Worm (Caenorhabditis elegans) whole organism, early embryonic: Measurements from ENCODE around the gene Y42H9B.3.

ENCODE experiments used
- B0310.2 ChIP-seq: sonication (generic microtip); optimal IDR thresholded peaks from 2 replicates; lab custom pipeline; 2016; ENCODE audit warnings: mild to moderate bottlenecking, missing genetic modification characterization, missing compliant biosample characterization
- F13C5.2 ChIP-seq: sonication (generic microtip); optimal IDR thresholded peaks from 2 replicates; lab custom pipeline; 2017; ENCODE audit warnings: mild to moderate bottlenecking, missing genetic modification characterization, inconsistent platforms, missing compliant biosample characterization
- aly-1 ChIP-seq: sonication (generic microtip); optimal IDR thresholded peaks from 2 replicates; lab custom pipeline; 2016; ENCODE audit warnings: missing genetic modification characterization, missing compliant biosample characterization
- ama-1 ChIP-seq: fragments of 150-350 bp; optimal IDR thresholded peaks from 2 replicates; lab custom pipeline; 2014
- ceh-13 ChIP-seq: fragments of 200-800 bp; sonication (Bioruptor generic); optimal IDR thresholded peaks from 2 replicates; lab custom pipeline; 2018; ENCODE audit warnings: mild to moderate bottlenecking, missing genetic modification characterization, missing compliant biosample characterization
- ceh-36 ChIP-seq: sonication (generic microtip); optimal IDR thresholded peaks from 2 replicates; lab custom pipeline; 2016; ENCODE audit warnings: missing genetic modification characterization, inconsistent platforms, missing compliant biosample characterization
- ets-7 ChIP-seq: sonication (generic microtip); optimal IDR thresholded peaks from 2 replicates; lab custom pipeline; 2016; ENCODE audit warnings: missing genotype, missing genetic modification characterization, missing compliant biosample characterization
- flt-1 ChIP-seq: fragments of 200-800 bp; sonication (Bioruptor generic); IDR thresholded peaks from 2 replicates; pipeline ENCODE4 v1.3.6; 2022; ENCODE audit warnings: missing genetic modification characterization, missing compliant biosample characterization
- hmbx-1 ChIP-seq: sonication (generic microtip); optimal IDR thresholded peaks from 2 replicates; lab custom pipeline; 2016; ENCODE audit warnings: mild to moderate bottlenecking, missing genetic modification characterization, missing compliant biosample characterization
- hmg-4 ChIP-seq: fragments of 200-800 bp; sonication (Bioruptor generic); optimal IDR thresholded peaks from 2 replicates; lab custom pipeline; 2018; ENCODE audit warnings: mild to moderate bottlenecking, missing genetic modification characterization, missing compliant biosample characterization
- hnd-1 ChIP-seq: sonication (generic microtip); optimal IDR thresholded peaks from 2 replicates; lab custom pipeline; 2016; ENCODE audit warnings: missing genetic modification characterization, missing compliant biosample characterization
- pes-1 ChIP-seq: fragments of 200-800 bp; sonication (Bioruptor generic); IDR thresholded peaks from 2 replicates; pipeline ENCODE4 v1.3.6; 2022; ENCODE audit warnings: missing genetic modification reagents, missing genetic modification characterization, missing compliant biosample characterization
- scrt-1 ChIP-seq: fragments of 200-800 bp; sonication (Bioruptor generic); IDR thresholded peaks from 2 replicates; pipeline ENCODE4 v1.3.6; 2022; ENCODE audit warnings: missing genetic modification characterization, missing compliant biosample characterization
- sea-1 ChIP-seq: fragments of 200-800 bp; sonication (Bioruptor generic); conservative IDR thresholded peaks from 2 replicates; pipeline ENCODE4 v1.3.6; 2022; ENCODE audit warnings: missing genetic modification characterization, missing compliant biosample characterization
- tbx-11 ChIP-seq: fragments of 200-800 bp; sonication (Bioruptor generic); IDR thresholded peaks from 2 replicates; pipeline ENCODE4 v1.3.6; 2022; ENCODE audit warnings: missing genetic modification characterization, missing compliant biosample characterization
- tbx-37 ChIP-seq: fragments of 200-800 bp; sonication (Bioruptor generic); conservative IDR thresholded peaks from 2 replicates; pipeline ENCODE4 v1.3.6; 2022; ENCODE audit warnings: missing genetic modification reagents, missing genetic modification characterization, missing compliant biosample characterization
- tra-4 ChIP-seq: sonication (generic microtip); optimal IDR thresholded peaks from 2 replicates; lab custom pipeline; 2017; ENCODE audit warnings: missing genetic modification characterization, missing compliant biosample characterization

Gene Y42H9B.3

ce11 chrIV:8012330-8012729 lies at the start of gene Y42H9B.3:
Gene Y42H9B.3, minus strand, starts transcription at chrIV:8012430.
- TF ChIP-seq aly-1 (tag; lab: Kevin White, UChicago), result no peak
- TF ChIP-seq tbx-37 (GFP tag; lab: Robert Waterston, UW), result no peak
- no peak for TF ChIP-seq F13C5.2 (tag; lab: Kevin White, UChicago)

ce11 chrIV:8061267-8061666 lies 49.0 kb upstream of the Y42H9B.3 start:
- TF ChIP-seq ceh-13 (GFP tag; lab: Kevin White, UChicago), result no peak
- TF ChIP-seq sea-1, result no peak
- TF ChIP-seq ama-1 (lab: Kevin White, UChicago), result no peak
- TF ChIP-seq tbx-37 (GFP tag; lab: Robert Waterston, UW), result no peak
- no peak for TF ChIP-seq hnd-1 (tag; lab: Kevin White, UChicago)
- no peak for TF ChIP-seq ceh-36 (tag; lab: Kevin White, UChicago)
- TF ChIP-seq hmg-4, result no peak
- TF ChIP-seq pes-1, result no peak
- no peak for TF ChIP-seq ets-7
- no peak for TF ChIP-seq scrt-1 (GFP tag; lab: Robert Waterston, UW)
- no peak for TF ChIP-seq tbx-11 (GFP tag; lab: Robert Waterston, UW)
- no peak for TF ChIP-seq B0310.2 (tag; lab: Kevin White, UChicago)
- no peak for TF ChIP-seq aly-1 (tag; lab: Kevin White, UChicago)
- no peak for TF ChIP-seq tra-4 (tag; lab: Kevin White, UChicago)
- TF ChIP-seq flt-1 (GFP tag; lab: Robert Waterston, UW), result no peak
- no peak for TF ChIP-seq hmbx-1 (tag; lab: Kevin White, UChicago)
- TF ChIP-seq F13C5.2 (tag; lab: Kevin White, UChicago), result no peak

DNA sequence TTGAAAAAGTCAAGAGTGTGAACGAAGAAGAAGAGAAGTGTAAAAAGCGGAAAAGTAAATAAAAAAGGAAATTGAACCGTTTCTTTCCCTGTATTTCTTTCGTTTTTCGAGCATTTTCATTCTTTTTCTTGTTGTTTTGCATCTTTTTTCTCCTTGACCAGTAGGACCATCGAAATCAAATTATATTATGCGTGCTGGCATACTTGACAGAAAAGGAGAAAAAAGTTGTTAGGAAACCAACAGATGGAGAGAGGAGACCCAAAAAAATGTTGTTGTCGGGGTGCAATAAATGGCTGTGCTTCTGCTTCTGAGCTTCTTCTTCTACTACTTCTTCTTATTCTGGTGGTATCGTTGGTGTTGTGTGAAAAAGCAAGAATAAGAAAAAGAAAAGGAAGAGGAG lies 41.7 kb upstream of the Y42H9B.3 start:
- no peak for TF ChIP-seq aly-1 (tag; lab: Kevin White, UChicago)
- no peak for TF ChIP-seq hnd-1 (tag; lab: Kevin White, UChicago)
- TF ChIP-seq ama-1 (lab: Kevin White, UChicago), result no peak
- no peak for TF ChIP-seq tra-4 (tag; lab: Kevin White, UChicago)
- TF ChIP-seq hmg-4, result no peak
- no peak for TF ChIP-seq tbx-11 (GFP tag; lab: Robert Waterston, UW)
- no peak for TF ChIP-seq B0310.2 (tag; lab: Kevin White, UChicago)
- no peak for TF ChIP-seq ceh-13 (GFP tag; lab: Kevin White, UChicago)
- TF ChIP-seq flt-1 (GFP tag; lab: Robert Waterston, UW), result no peak
- no peak for TF ChIP-seq scrt-1 (GFP tag; lab: Robert Waterston, UW)
- TF ChIP-seq hmbx-1 (tag; lab: Kevin White, UChicago), result no peak
- TF ChIP-seq sea-1, result no peak
- TF ChIP-seq ets-7, result no peak
- TF ChIP-seq ceh-36 (tag; lab: Kevin White, UChicago), result no peak
- TF ChIP-seq pes-1, result no peak
- TF ChIP-seq F13C5.2 (tag; lab: Kevin White, UChicago), result no peak
- TF ChIP-seq tbx-37 (GFP tag; lab: Robert Waterston, UW), result no peak

DNA sequence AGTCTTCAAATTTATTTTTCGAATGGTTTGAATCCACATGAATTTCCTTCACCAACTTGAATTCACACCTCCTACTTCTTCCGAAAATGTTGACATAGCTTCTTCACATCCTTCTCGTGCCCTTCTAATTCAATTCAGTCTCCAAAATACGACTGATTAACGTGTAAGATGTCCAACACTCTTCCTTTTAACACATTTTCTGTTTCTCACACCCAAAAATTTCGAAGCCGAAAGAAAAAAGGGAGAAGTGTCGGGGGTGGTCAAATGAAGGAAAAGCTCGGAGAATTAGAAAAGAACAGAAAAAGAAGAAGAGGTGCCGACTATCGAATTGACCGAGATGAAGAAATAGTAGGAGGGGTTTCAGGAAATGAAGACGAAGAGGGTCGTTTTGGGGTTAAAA lies 40.5 kb upstream of the Y42H9B.3 start:
- TF ChIP-seq ceh-13 (GFP tag; lab: Kevin White, UChicago), result no peak
- no peak for TF ChIP-seq hmg-4
- no peak for TF ChIP-seq tbx-37 (GFP tag; lab: Robert Waterston, UW)
- TF ChIP-seq pes-1, result no peak
- TF ChIP-seq hnd-1 (tag; lab: Kevin White, UChicago), result no peak
- TF ChIP-seq tbx-11 (GFP tag; lab: Robert Waterston, UW), result no peak
- no peak for TF ChIP-seq ama-1 (lab: Kevin White, UChicago)
- TF ChIP-seq aly-1 (tag; lab: Kevin White, UChicago), result no peak
- TF ChIP-seq flt-1 (GFP tag; lab: Robert Waterston, UW), result no peak
- no peak for TF ChIP-seq B0310.2 (tag; lab: Kevin White, UChicago)
- TF ChIP-seq sea-1, result no peak
- TF ChIP-seq F13C5.2 (tag; lab: Kevin White, UChicago), result no peak
- no peak for TF ChIP-seq ets-7
- TF ChIP-seq hmbx-1 (tag; lab: Kevin White, UChicago), result no peak
- TF ChIP-seq scrt-1 (GFP tag; lab: Robert Waterston, UW), result no peak
- no peak for TF ChIP-seq ceh-36 (tag; lab: Kevin White, UChicago)
- no peak for TF ChIP-seq tra-4 (tag; lab: Kevin White, UChicago)

DNA sequence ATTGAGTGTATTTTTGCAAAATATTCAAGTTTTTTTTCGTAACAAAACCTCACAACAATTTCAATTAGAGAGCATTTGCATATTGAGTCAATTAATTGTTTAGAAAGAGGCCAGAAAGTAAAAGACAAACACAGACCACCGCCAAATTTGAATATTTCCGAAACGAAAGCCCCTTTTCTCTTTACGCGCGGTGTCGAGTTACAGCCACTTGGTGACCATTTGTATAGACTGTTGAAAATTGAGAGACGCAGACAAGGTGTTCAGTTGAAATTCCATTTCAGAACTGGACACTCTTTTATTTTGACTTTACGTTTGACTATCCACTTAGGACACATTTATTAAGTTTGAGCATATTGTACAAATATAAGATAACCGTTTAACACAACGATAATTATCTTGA lies 35.9 kb upstream of the Y42H9B.3 start:
- TF ChIP-seq tbx-37 (GFP tag; lab: Robert Waterston, UW), result no peak
- TF ChIP-seq tbx-11 (GFP tag; lab: Robert Waterston, UW), result no peak
- no peak for TF ChIP-seq aly-1 (tag; lab: Kevin White, UChicago)
- no peak for TF ChIP-seq scrt-1 (GFP tag; lab: Robert Waterston, UW)
- TF ChIP-seq ets-7, result no peak
- no peak for TF ChIP-seq tra-4 (tag; lab: Kevin White, UChicago)
- no peak for TF ChIP-seq B0310.2 (tag; lab: Kevin White, UChicago)
- no peak for TF ChIP-seq hmbx-1 (tag; lab: Kevin White, UChicago)
- TF ChIP-seq F13C5.2 (tag; lab: Kevin White, UChicago), result no peak
- no peak for TF ChIP-seq ceh-36 (tag; lab: Kevin White, UChicago)
- TF ChIP-seq pes-1, result no peak
- no peak for TF ChIP-seq hnd-1 (tag; lab: Kevin White, UChicago)
- TF ChIP-seq ceh-13 (GFP tag; lab: Kevin White, UChicago), result no peak
- no peak for TF ChIP-seq flt-1 (GFP tag; lab: Robert Waterston, UW)

- TF ChIP-seq ama-1 (lab: Kevin White, UChicago) (no peak), ceh-13 (GFP tag; lab: Kevin White, UChicago) (no peak), scrt-1 (GFP tag; lab: Robert Waterston, UW) (no peak), tbx-37 (GFP tag; lab: Robert Waterston, UW) (no peak), hnd-1 (tag; lab: Kevin White, UChicago) (no peak), ets-7 (no peak), hmg-4 (no peak), ceh-36 (tag; lab: Kevin White, UChicago) (no peak)
Measured at ce11 chrIV:8044574-8044973, 32.3 kb upstream of the Y42H9B.3 start, which contains the start of gene nhr-258. Gene nhr-258, plus strand, starts transcription at chrIV:8044938.

DNA sequence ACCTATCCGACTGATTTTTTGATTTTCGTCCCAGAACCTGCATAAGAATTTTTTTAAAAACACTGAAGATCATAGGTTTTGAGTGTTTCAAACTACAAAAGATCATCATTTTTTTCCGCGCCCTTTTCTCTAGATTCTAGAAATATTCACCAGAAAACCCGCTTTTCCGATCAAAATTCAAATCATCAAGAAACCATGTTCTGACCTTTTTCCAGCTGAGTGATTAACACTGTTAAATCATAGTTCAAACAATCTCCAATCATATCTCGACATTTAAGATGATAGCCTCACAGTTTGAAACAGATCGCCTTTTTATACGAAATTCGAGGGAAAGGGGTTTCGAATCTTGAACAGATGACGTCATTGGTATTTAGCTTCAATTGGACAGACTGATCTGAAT lies 31.5 kb upstream of the Y42H9B.3 start:
- TF ChIP-seq tra-4 (tag; lab: Kevin White, UChicago), result no peak
- TF ChIP-seq ceh-36 (tag; lab: Kevin White, UChicago), result no peak
- no peak for TF ChIP-seq tbx-37 (GFP tag; lab: Robert Waterston, UW)
- TF ChIP-seq sea-1, result no peak
- no peak for TF ChIP-seq ama-1 (lab: Kevin White, UChicago)
- TF ChIP-seq scrt-1 (GFP tag; lab: Robert Waterston, UW), result no peak
